Worm (Caenorhabditis elegans): Measurements from ENCODE around the gene F19C7.2.

DNA sequence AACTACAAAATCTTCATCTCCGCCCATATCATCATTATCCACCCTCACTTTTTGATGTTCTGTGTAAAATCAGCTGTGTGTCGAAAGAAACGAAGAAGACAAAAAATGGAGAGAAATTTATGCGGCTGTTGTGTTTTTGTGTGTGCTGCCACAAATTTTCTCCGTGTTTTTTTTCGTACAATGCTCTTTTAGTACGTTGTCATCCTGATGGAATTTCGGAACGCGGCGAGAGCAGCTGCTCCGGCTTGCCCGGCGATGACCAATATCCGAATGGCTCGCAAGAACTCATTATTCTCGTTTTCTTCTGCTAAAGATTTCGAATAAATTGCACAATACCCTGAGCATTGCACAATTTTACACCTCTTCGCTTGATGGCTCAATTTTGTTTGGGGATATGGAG, 39.6 kb downstream of the F19C7.2 start:
- TF ChIP-seq K09A11.1 (tag; optimal IDR thresholded peaks at IDR 0.05; ENCODE audit: insufficient read depth): no peak
- no peak for TF ChIP-seq ets-4 (tag; optimal IDR thresholded peaks at IDR 0.05)
- no peak for TF ChIP-seq pha-2 (tag; optimal IDR thresholded peaks at IDR 0.05)
- TF ChIP-seq C38D4.7 (GFP tag; optimal IDR thresholded peaks at IDR 0.05): no peak
- TF ChIP-seq fkh-10 (GFP tag; optimal IDR thresholded peaks at IDR 0.05): no peak
- TF ChIP-seq pqm-1 (tag; optimal IDR thresholded peaks at IDR 0.05): no peak
- no peak for TF ChIP-seq tbx-7 (tag; optimal IDR thresholded peaks at IDR 0.05)
- TF ChIP-seq tbx-2 (tag; optimal IDR thresholded peaks at IDR 0.05): no peak
- no peak for TF ChIP-seq pag-3 (tag; optimal IDR thresholded peaks at IDR 0.05; ENCODE audit: borderline replicate concordance)
- no peak for TF ChIP-seq rnt-1 (tag; optimal IDR thresholded peaks at IDR 0.05)
- TF ChIP-seq C08G9.2 (tag; optimal IDR thresholded peaks at IDR 0.05): no peak
- TF ChIP-seq lin-11 (tag; optimal IDR thresholded peaks at IDR 0.05): no peak

Measured in whole organism, late embryonic.